Worm (Caenorhabditis elegans) whole organism, L4/young adult: ENCODE measurements around the gene R186.3.

Experiments
- W03F9.2 ChIP-seq: fragments of 150-350 bp; optimal IDR thresholded peaks from 2 replicates; lab custom pipeline; 2014; ENCODE audit warnings: missing biosample characterization, missing genetic modification characterization
- dao-5 ChIP-seq: sonication (generic microtip); optimal IDR thresholded peaks from 2 replicates; lab custom pipeline; 2016; ENCODE audit warnings: missing genotype, missing genetic modification characterization, moderate library complexity, missing compliant biosample characterization

ce11 chrV:12967110-12967509 lies at the start of gene R186.3:
- TF ChIP-seq W03F9.2 (tag; lab: Kevin White, UChicago): no peak
- no peak for TF ChIP-seq dao-5 (tag; lab: Kevin White, UChicago)
